Fruit fly (Drosophila melanogaster) S2 (cell line): ENCODE measurements around the gene CG10222.

Experiments
- CG8478 ChIP-seq: fragments of >200 bp; optimal IDR thresholded peaks from 2 replicates; lab custom pipeline; 2018
- CTCF ChIP-seq, 2 experiments: fragments of >200 bp; optimal IDR thresholded peaks; 2 replicates each; lab custom pipeline; 2018

Gene CG10222

DNA sequence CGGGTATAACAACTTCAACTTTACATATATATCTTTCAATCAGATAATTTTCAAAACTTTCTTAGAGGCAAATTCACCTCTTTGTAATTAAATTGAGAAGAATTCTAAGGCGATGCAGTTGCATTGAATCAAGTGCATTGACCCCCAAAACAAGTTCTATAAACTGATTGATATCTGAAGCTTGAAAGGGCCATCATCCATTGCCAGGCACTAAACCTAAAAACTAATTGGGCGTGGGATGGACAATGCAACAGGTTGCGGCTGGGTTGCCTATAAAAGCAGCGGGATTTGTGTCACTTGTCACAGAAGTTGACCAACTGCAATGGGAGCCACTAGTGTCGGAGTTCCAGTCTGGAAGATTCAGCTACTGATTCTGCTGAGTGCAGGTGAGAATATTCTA is 27.8 kb downstream of the CG10222 start, which contains the start of gene CG14110:
CG14110 (plus strand) TSS at position 301 of the 400 bp plus-strand sequence.
- TF ChIP-seq CG8478, result no peak
- no peak for TF ChIP-seq CTCF (optimal IDR thresholded peaks at IDR 0.05; lab: Kevin White, UChicago)

DNA sequence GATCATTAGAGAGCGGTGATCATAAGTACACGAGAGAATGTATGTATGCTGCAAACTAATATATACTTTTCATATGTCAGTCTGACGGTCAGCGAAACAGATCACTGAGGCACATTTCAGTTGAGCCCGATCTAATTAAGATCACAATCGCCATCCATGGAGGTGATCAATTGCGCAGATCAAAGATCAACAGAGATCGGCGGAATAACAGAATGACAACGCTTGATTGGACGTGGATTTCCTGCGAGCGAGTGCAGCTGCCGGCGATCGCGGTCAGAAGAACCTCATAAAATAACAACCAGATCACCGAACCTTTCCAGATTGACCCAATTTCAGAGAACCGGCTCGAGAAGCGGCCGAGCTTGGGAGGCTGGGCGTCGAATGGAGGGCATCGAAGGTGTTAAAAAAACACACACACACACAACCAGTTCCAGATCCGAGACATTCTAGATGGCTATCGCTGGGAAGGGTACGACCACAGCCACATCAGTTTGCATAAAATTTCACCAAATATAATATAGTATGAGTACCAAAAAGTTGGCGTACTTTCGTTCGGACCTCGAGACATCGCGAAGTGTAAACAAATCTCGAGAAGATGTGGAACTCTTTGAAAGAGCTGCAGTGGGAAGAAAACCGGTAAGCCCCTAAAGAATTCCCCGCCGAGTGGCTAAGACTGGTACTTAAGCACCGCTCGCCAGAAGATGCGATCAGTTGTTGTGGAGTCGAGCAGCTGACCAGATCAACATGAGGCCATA is 30.0 kb downstream of the CG10222 start, which contains the start of gene ImpL1:
ImpL1 (plus strand) TSS at position 705 of the 755 bp plus-strand sequence.
- no peak for TF ChIP-seq CTCF (optimal IDR thresholded peaks at IDR 0.05; lab: Kevin White, UChicago)
- no peak for TF ChIP-seq CG8478

DNA sequence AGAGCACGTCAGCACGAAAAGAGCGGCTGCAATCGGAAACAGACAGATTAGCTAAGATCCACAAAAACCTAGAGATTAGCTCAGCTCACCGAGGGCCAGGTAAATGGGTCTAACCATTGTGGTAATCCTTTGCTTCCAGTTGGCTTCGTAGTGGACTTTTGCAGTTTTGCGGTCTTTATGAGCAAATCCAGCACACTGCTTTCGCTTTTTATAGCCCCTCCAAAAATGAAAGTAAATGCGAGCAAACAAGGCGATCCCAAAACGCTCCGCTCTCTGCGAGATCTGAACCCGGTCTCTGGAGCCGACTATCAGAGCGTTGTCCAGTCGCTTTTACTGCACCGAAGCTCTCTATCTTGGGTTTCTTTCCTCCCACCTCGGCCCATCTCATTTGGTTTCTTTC is 31.1 kb downstream of the CG10222 start, which contains the start of gene CG14107:
CG14107 (minus strand) TSS at position 187 of the 400 bp plus-strand sequence.
- TF ChIP-seq CTCF (optimal IDR thresholded peaks at IDR 0.05; lab: Kevin White, UChicago) (no peak), CG8478 (no peak)

DNA sequence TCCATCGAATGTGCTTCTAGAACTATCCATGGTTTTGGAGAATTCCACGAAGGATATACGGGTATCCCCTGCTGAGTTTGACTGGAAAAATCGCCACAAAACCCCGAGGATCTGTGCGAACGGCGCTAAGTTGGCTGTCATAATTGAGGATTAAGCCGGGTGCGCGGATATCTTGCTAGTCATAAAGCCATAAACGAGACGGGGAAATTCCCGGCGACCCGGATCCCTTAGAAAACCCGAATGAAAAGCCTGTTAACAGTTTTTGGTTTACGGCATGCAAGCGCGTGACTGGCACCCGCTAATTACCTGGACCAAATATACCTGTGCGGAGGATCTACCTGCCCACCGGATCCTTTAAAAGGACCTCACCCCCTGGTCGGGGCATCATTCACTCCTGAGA is 34.1 kb downstream of the CG10222 start, which contains the start of gene SNCF:
SNCF (plus strand) TSS at position 382 of the 400 bp plus-strand sequence.
- TF ChIP-seq CTCF (optimal IDR thresholded peaks at IDR 0.05; lab: Kevin White, UChicago), result no peak
- TF ChIP-seq CG8478, result no peak

DNA sequence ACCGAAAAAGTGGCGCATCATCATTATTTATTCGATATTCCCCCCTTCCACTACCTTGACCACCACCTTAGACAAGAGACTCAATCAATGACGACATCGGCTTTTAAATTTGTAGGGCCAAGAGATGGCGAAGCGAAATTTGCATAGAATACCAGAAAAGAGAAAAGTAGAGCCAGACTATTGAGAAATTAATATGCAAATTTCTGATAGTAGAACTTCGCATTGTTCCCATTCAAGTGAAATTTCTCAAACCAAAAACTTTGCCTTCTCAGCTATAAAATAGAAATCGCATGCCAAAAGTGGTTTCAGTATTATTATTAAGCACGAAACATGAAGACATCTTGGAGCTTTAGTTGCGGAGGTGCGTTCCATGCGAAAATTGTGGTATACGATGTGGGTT is 34.6 kb downstream of the CG10222 start, which contains the start of gene CG14111:
CG14111 (plus strand) TSS at position 301 of the 400 bp plus-strand sequence.
- no peak for TF ChIP-seq CG8478
- TF ChIP-seq CTCF (optimal IDR thresholded peaks at IDR 0.05; lab: Kevin White, UChicago), result no peak
